Fruit fly (Drosophila melanogaster): ENCODE data around the gene hng3.

Gene hng3

DNA sequence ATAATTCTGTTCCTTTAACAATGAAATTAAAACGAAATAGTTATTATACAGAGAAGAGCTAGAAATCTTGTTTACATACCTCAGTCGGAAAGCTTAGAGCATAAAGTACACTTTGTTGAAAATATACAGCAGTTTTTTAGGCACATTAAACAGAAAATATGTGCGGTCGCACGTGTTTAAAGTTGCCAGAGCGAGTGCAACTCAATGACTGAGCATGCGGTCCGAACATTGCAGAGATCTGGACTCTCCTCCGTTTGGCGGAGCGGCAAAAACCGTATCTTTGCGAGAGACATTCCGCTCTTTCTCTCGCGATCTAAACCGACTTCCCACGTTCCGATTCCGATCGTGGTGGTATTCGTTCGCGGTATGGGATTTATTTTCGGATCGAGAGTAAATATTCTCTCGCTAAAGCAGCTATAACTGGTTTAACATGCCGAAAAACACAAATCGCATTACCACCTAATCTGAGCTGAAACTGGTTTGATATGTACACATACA is 47.2 kb downstream of the hng3 start, which contains the start of gene CG13895 (continued):
- TF ChIP-seq slbo (GFP tag; IDR thresholded peaks at IDR 0.05): no peak
- TF ChIP-seq E2f2 (GFP tag; IDR thresholded peaks at IDR 0.05): peak; percentile 21; the same call in 1 of the 2 replicates
- TF ChIP-seq chif (GFP tag; optimal IDR thresholded peaks at IDR 0.05): no peak
- no peak for TF ChIP-seq CG18764 (GFP tag; optimal IDR thresholded peaks at IDR 0.05)
- no peak for TF ChIP-seq toy (GFP tag; IDR thresholded peaks at IDR 0.05)
- TF ChIP-seq CG33213 (GFP tag; optimal IDR thresholded peaks at IDR 0.05): peak; percentile 2
- TF ChIP-seq CG4282 (GFP tag; optimal IDR thresholded peaks at IDR 0.05): no peak
- TF ChIP-seq CG17385 (GFP tag; optimal IDR thresholded peaks at IDR 0.05): peak; percentile 33
- no peak for TF ChIP-seq C15 (GFP tag; IDR thresholded peaks at IDR 0.05)
- peak; percentile 12 for TF ChIP-seq Side (GFP tag; optimal IDR thresholded peaks at IDR 0.05)
- TF ChIP-seq crol (GFP tag; IDR thresholded peaks at IDR 0.05): 0 out of 2 replicates have a peak, but pooled peaks have one; percentile 15
- peak; percentile 13 for TF ChIP-seq Nf-YC (tag; optimal IDR thresholded peaks at IDR 0.05)
- no peak for TF ChIP-seq CG7786 (GFP tag; optimal IDR thresholded peaks at IDR 0.05)
- TF ChIP-seq Fer1 (GFP tag; optimal IDR thresholded peaks at IDR 0.05): peak; percentile 52
- peak; percentile 82 for TF ChIP-seq Med (GFP tag)
- TF ChIP-seq sna (GFP tag; IDR thresholded peaks at IDR 0.05; ENCODE audit: partially characterized antibody): no peak
- no peak for TF ChIP-seq Antp (GFP tag; optimal IDR thresholded peaks at IDR 0.05)
- peak; percentile 95 for TF ChIP-seq cwo (GFP tag; optimal IDR thresholded peaks at IDR 0.05)
- TF ChIP-seq oc (tag; optimal IDR thresholded peaks at IDR 0.05): peak; percentile 61
- peak; percentile 7 for TF ChIP-seq CG6683 (GFP tag; optimal IDR thresholded peaks at IDR 0.05)
- TF ChIP-seq Atf3 (GFP tag; optimal IDR thresholded peaks at IDR 0.05): no peak
- no peak for TF ChIP-seq unpg (GFP tag; optimal IDR thresholded peaks at IDR 0.05)
- TF ChIP-seq Chrac-16 (GFP tag; optimal IDR thresholded peaks at IDR 0.05): no peak
- no peak for TF ChIP-seq odd (GFP tag; optimal IDR thresholded peaks at IDR 0.05)
- TF ChIP-seq esg (GFP tag; conservative IDR thresholded peaks at IDR 0.05): no peak
- no peak for TF ChIP-seq salm (tag; optimal IDR thresholded peaks at IDR 0.05)
- no peak for TF ChIP-seq CG3995 (GFP tag; optimal IDR thresholded peaks at IDR 0.05)
- TF ChIP-seq bbx (GFP tag; IDR thresholded peaks at IDR 0.05; ENCODE audit: partially characterized antibody): 0 out of 2 replicates have a peak, but pooled peaks have one; percentile 19
- TF ChIP-seq dmrt11E (tag; optimal IDR thresholded peaks at IDR 0.05): no peak
- no peak for TF ChIP-seq Mrtf (GFP tag; IDR thresholded peaks at IDR 0.05)
- peak; percentile 79 for TF ChIP-seq z (GFP tag; IDR thresholded peaks at IDR 0.05)
- no peak for TF ChIP-seq bigmax (GFP tag; optimal IDR thresholded peaks at IDR 0.05)
- TF ChIP-seq Deaf1 (tag; optimal IDR thresholded peaks at IDR 0.05): peak; percentile 71
- TF ChIP-seq lilli (GFP tag; optimal IDR thresholded peaks at IDR 0.05): no peak
- no peak for TF ChIP-seq CTCF (GFP tag; optimal IDR thresholded peaks at IDR 0.05)
- no peak for TF ChIP-seq CG3847 (GFP tag; IDR thresholded peaks at IDR 0.05)
- peak; percentile 27 for TF ChIP-seq Max (GFP tag; optimal IDR thresholded peaks at IDR 0.05)
- no peak for TF ChIP-seq seq (GFP tag; IDR thresholded peaks at IDR 0.05)
- TF ChIP-seq CG3065 (GFP tag; optimal IDR thresholded peaks at IDR 0.05): no peak
- TF ChIP-seq CG18619 (GFP tag; optimal IDR thresholded peaks at IDR 0.05): no peak
- TF ChIP-seq Poxn (GFP tag; IDR thresholded peaks at IDR 0.05): no peak
- TF ChIP-seq pfk (GFP tag; optimal IDR thresholded peaks at IDR 0.05): peak; percentile 83
- TF ChIP-seq az2 (GFP tag; optimal IDR thresholded peaks at IDR 0.05): no peak
- no peak for TF ChIP-seq hth (optimal IDR thresholded peaks at IDR 0.05)
- no peak for TF ChIP-seq Lpt (GFP tag; optimal IDR thresholded peaks at IDR 0.05)
- TF ChIP-seq hkb (optimal IDR thresholded peaks at IDR 0.05): no peak
- peak; percentile 46; the same call in 1 of the 2 replicates for TF ChIP-seq hkb (GFP tag; IDR thresholded peaks at IDR 0.05)
- peak; percentile 26 for TF ChIP-seq CG10543 (GFP tag; optimal IDR thresholded peaks at IDR 0.05)
- TF ChIP-seq CG12659 (GFP tag; optimal IDR thresholded peaks at IDR 0.05): no peak
- TF ChIP-seq nom (GFP tag; optimal IDR thresholded peaks at IDR 0.05): peak; percentile 18
- TF ChIP-seq CG11560 (tag; IDR thresholded peaks at IDR 0.05): no peak
- no peak for TF ChIP-seq CG6689 (GFP tag; IDR thresholded peaks at IDR 0.05)
- TF ChIP-seq Drgx (GFP tag; IDR thresholded peaks at IDR 0.05): no peak

Measured in whole organism, embryonic.